Worm (Caenorhabditis elegans) whole organism, mixed stage, embryonic: ENCODE measurements around the gene wdr-5.3.

Experiments used
- M03D4.4 ChIP-seq: sonication (generic microtip); optimal IDR thresholded peaks from 2 replicates; lab custom pipeline; 2017; ENCODE audit warnings: mild to moderate bottlenecking, missing genetic modification characterization, missing compliant biosample characterization
- ceh-43 ChIP-seq: fragments of 200-800 bp; sonication (Bioruptor generic); optimal IDR thresholded peaks from 2 replicates; lab custom pipeline; 2018; ENCODE audit warnings: mild to moderate bottlenecking, missing genetic modification characterization, moderate library complexity, missing compliant biosample characterization
- ceh-83 ChIP-seq: fragments of 200-800 bp; sonication (Bioruptor generic); optimal IDR thresholded peaks from 2 replicates; lab custom pipeline; 2018; ENCODE audit warnings: mild to moderate bottlenecking, missing genetic modification characterization, missing compliant biosample characterization
- ces-1 ChIP-seq: fragments of 150-350 bp; optimal IDR thresholded peaks from 2 replicates; lab custom pipeline; 2014; ENCODE audit warnings: missing biosample characterization, missing genetic modification reagents, missing genetic modification characterization
- cnd-1 ChIP-seq: fragments of 200-800 bp; sonication (Bioruptor generic); optimal IDR thresholded peaks from 2 replicates; lab custom pipeline; 2018; ENCODE audit warnings: mild to moderate bottlenecking, missing genetic modification characterization, missing compliant biosample characterization
- drap-1 ChIP-seq: fragments of 200-800 bp; sonication (Bioruptor generic); optimal IDR thresholded peaks from 3 replicates; lab custom pipeline; 2018; ENCODE audit warnings: mild to moderate bottlenecking, missing genetic modification characterization, missing compliant biosample characterization
- elt-1 ChIP-seq: sonication (generic microtip); optimal IDR thresholded peaks from 2 replicates; lab custom pipeline; 2017; ENCODE audit warnings: missing genetic modification characterization, mild to moderate bottlenecking, missing compliant biosample characterization, antibody characterized with exemption, moderate library complexity, borderline replicate concordance; ENCODE audit not compliant: insufficient read depth
- elt-3 ChIP-seq: fragments of 150-350 bp; optimal IDR thresholded peaks from 2 replicates; lab custom pipeline; 2014; ENCODE audit warnings: missing biosample characterization, missing genetic modification characterization
- flh-1 ChIP-seq: fragments of 200-800 bp; sonication (Bioruptor generic); optimal IDR thresholded peaks from 2 replicates; lab custom pipeline; 2018; ENCODE audit warnings: mild to moderate bottlenecking, missing genetic modification characterization, moderate library complexity, missing compliant biosample characterization
- ham-2 ChIP-seq: fragments of 200-800 bp; sonication (Bioruptor generic); optimal IDR thresholded peaks from 2 replicates; lab custom pipeline; 2018; ENCODE audit warnings: mild to moderate bottlenecking, missing genetic modification characterization, missing compliant biosample characterization
- hlh-1 ChIP-seq: fragments of 150-350 bp; optimal IDR thresholded peaks from 2 replicates; lab custom pipeline; 2014; ENCODE audit warnings: missing biosample characterization, missing genetic modification reagents, missing genetic modification characterization
- lin-32 ChIP-seq: fragments of 200-800 bp; sonication (Bioruptor generic); optimal IDR thresholded peaks from 2 replicates; lab custom pipeline; 2018; ENCODE audit warnings: mild to moderate bottlenecking, missing genetic modification characterization, missing compliant biosample characterization
- lsy-2 ChIP-seq: fragments of 150-350 bp; optimal IDR thresholded peaks from 2 replicates; lab custom pipeline; 2014; ENCODE audit warnings: missing biosample characterization, missing genetic modification characterization
- mab-5 ChIP-seq: fragments of 150-350 bp; optimal IDR thresholded peaks from 2 replicates; lab custom pipeline; 2014; ENCODE audit warnings: missing biosample characterization, missing genetic modification characterization
- mep-1 ChIP-seq: fragments of 150-350 bp; optimal IDR thresholded peaks from 2 replicates; lab custom pipeline; 2017; ENCODE audit warnings: missing biosample characterization, missing genetic modification reagents, missing genetic modification characterization, inconsistent platforms
- mls-2 ChIP-seq: sonication (generic microtip); optimal IDR thresholded peaks from 2 replicates; lab custom pipeline; 2016; ENCODE audit warnings: mild to moderate bottlenecking, missing genetic modification characterization, moderate library complexity, missing compliant biosample characterization
- nhr-12 ChIP-seq: fragments of 150-350 bp; optimal IDR thresholded peaks from 2 replicates; lab custom pipeline; 2014; ENCODE audit warnings: missing biosample characterization, missing genetic modification characterization
- nhr-2 ChIP-seq: fragments of 150-350 bp; optimal IDR thresholded peaks from 2 replicates; lab custom pipeline; 2014; ENCODE audit warnings: missing biosample characterization, missing genetic modification characterization
- nhr-28 ChIP-seq: fragments of 150-350 bp; optimal IDR thresholded peaks from 2 replicates; lab custom pipeline; 2014; ENCODE audit warnings: missing biosample characterization, missing genetic modification characterization
- nhr-76 ChIP-seq: sonication (generic microtip); optimal IDR thresholded peaks from 2 replicates; lab custom pipeline; 2017; ENCODE audit warnings: missing biosample characterization, missing genetic modification characterization
- pha-4 ChIP-seq: fragments of 150-350 bp; optimal IDR thresholded peaks from 2 replicates; lab custom pipeline; 2018; ENCODE audit warnings: missing biosample characterization, missing genetic modification reagents, missing genetic modification characterization
- sem-2 ChIP-seq: fragments of 200-800 bp; sonication (Bioruptor generic); optimal IDR thresholded peaks from 2 replicates; lab custom pipeline; 2018; ENCODE audit warnings: mild to moderate bottlenecking, missing genetic modification characterization, missing compliant biosample characterization
- snpc-4 ChIP-seq: fragments of 150-350 bp; optimal IDR thresholded peaks from 2 replicates; lab custom pipeline; 2014; ENCODE audit warnings: missing biosample characterization, missing genetic modification characterization
- sptf-1 ChIP-seq: sonication (generic microtip); optimal IDR thresholded peaks from 2 replicates; lab custom pipeline; 2017; ENCODE audit warnings: mild to moderate bottlenecking, missing genetic modification characterization, moderate library complexity, missing compliant biosample characterization
- unc-120 ChIP-seq: sonication (generic microtip); optimal IDR thresholded peaks from 2 replicates; lab custom pipeline; 2017; ENCODE audit warnings: missing genetic modification characterization, missing compliant biosample characterization; ENCODE audit not compliant: poor library complexity, severe bottlenecking
- unc-39 ChIP-seq: fragments of 150-350 bp; optimal IDR thresholded peaks from 2 replicates; lab custom pipeline; 2014; ENCODE audit warnings: missing biosample characterization, missing genetic modification characterization
- unc-62 ChIP-seq: fragments of 150-350 bp; optimal IDR thresholded peaks from 2 replicates; lab custom pipeline; 2014; ENCODE audit warnings: missing biosample characterization, missing genetic modification reagents, missing genetic modification characterization
- zip-8 ChIP-seq: fragments of 150-350 bp; optimal IDR thresholded peaks from 2 replicates; lab custom pipeline; 2014; ENCODE audit warnings: missing biosample characterization, missing genetic modification characterization

Gene wdr-5.3

ce11 chrV:10754050-10754449 is 17.1 kb downstream of the wdr-5.3 start, which contains the start of gene F28H7.7:
TSS of gene F28H7.7 (minus strand) at chrV:10754150.
- TF ChIP-seq elt-1 (tag; lab: Kevin White, UChicago): no peak
- TF ChIP-seq lsy-2 (tag; lab: Kevin White, UChicago): no peak
- TF ChIP-seq elt-3 (tag; lab: Kevin White, UChicago): no peak
- no peak for TF ChIP-seq nhr-76 (tag; lab: Kevin White, UChicago)

ce11 chrV:10756698-10757097 is 19.8 kb downstream of the wdr-5.3 start, which contains the start of gene irld-6:
TSS of gene irld-6 (minus strand) at chrV:10756798.
- TF ChIP-seq cnd-1 (tag; lab: Kevin White, UChicago) (no peak), lin-32 (GFP tag; lab: Kevin White, UChicago) (no peak)
- TF ChIP-seq, all 35 proteins: peak for 0

- TF ChIP-seq ces-1 (GFP tag; lab: Kevin White, UChicago) (no peak), zip-8 (tag; lab: Kevin White, UChicago) (no peak), unc-39 (no peak), drap-1 (GFP tag; lab: Kevin White, UChicago) (no peak), ceh-43 (GFP tag; lab: Kevin White, UChicago) (no peak), mls-2 (tag; lab: Kevin White, UChicago) (no peak), flh-1 (GFP tag; lab: Kevin White, UChicago) (no peak)
- TF ChIP-seq, all 35 proteins: peak for 0
Measured at ce11 chrV:10757128-10757527, 20.2 kb downstream of the wdr-5.3 start.

- TF ChIP-seq hlh-1: no peak
- TF ChIP-seq unc-39: no peak
- no peak for TF ChIP-seq ces-1 (GFP tag; lab: Kevin White, UChicago)
- no peak for TF ChIP-seq lsy-2 (tag; lab: Kevin White, UChicago)
- TF ChIP-seq cnd-1 (tag; lab: Kevin White, UChicago): no peak
- no peak for TF ChIP-seq sptf-1 (tag; lab: Kevin White, UChicago)
- TF ChIP-seq snpc-4 (tag; lab: Kevin White, UChicago): no peak
- no peak for TF ChIP-seq drap-1 (GFP tag; lab: Kevin White, UChicago)
- TF ChIP-seq pha-4 (tag; lab: Kevin White, UChicago): no peak
- TF ChIP-seq nhr-28: no peak
- no peak for TF ChIP-seq ceh-83 (GFP tag; lab: Kevin White, UChicago)
- no peak for TF ChIP-seq mep-1
- TF ChIP-seq elt-1 (tag; lab: Kevin White, UChicago): no peak
- no peak for TF ChIP-seq flh-1 (GFP tag; lab: Kevin White, UChicago)
- no peak for TF ChIP-seq elt-3 (tag; lab: Kevin White, UChicago)
- no peak for TF ChIP-seq unc-62 (GFP tag; lab: Kevin White, UChicago)
Measured at ce11 chrV:10758658-10759057, 21.7 kb downstream of the wdr-5.3 start, which contains the start of gene F28H7.8. TSS of gene F28H7.8 (plus strand) at chrV:10758958.

ce11 chrV:10760839-10761238 is 23.9 kb downstream of the wdr-5.3 start:
- TF ChIP-seq nhr-12 (tag; lab: Kevin White, UChicago) (no peak), lin-32 (GFP tag; lab: Kevin White, UChicago) (no peak), unc-62 (GFP tag; lab: Kevin White, UChicago) (no peak), nhr-28 (no peak), nhr-2 (no peak), unc-120 (no peak), ham-2 (GFP tag; lab: Kevin White, UChicago) (no peak), nhr-76 (tag; lab: Kevin White, UChicago) (no peak), mls-2 (tag; lab: Kevin White, UChicago) (no peak), sem-2 (no peak), M03D4.4 (tag; lab: Kevin White, UChicago) (no peak), sptf-1 (tag; lab: Kevin White, UChicago) (no peak), ceh-43 (GFP tag; lab: Kevin White, UChicago) (no peak), elt-3 (tag; lab: Kevin White, UChicago) (no peak), mab-5 (tag; lab: Kevin White, UChicago) (no peak), elt-1 (tag; lab: Kevin White, UChicago) (no peak)

DNA sequence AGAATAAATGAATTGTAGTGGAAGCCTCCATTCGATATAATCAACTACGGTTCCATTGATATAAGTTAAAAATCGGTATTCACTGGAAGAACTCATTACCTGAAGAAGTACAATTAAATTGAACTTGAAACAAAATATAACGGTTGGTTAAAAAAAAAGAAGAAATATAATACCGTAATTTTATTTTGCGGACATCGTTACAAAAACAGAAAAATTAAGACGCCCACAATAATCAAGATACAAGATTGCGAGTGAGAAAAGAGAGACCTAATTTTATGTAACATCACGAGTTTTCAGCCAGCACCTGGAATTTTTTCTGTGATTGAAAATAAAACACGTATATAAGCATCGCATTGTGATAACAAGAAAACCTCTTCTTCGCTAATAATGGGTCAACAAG is 25.8 kb downstream of the wdr-5.3 start, which contains the start of gene sre-6:
Gene sre-6, minus strand, starts transcription at position 101 of the 400 bp plus-strand sequence.
- TF ChIP-seq mab-5 (tag; lab: Kevin White, UChicago): no peak
- no peak for TF ChIP-seq unc-62 (GFP tag; lab: Kevin White, UChicago)
